Fruit fly (Drosophila melanogaster) whole organism, embryonic: ENCODE data around the gene snz.

Experiments
- Atf6 ChIP-seq: fragments of 200-800 bp; sonication (Bioruptor generic); IDR thresholded peaks from 2 replicates; pipeline ENCODE4 v1.3.6; 2022; ENCODE audit warnings: missing biosample characterization, missing genetic modification characterization
- CG10654 ChIP-seq: fragments of 200-800 bp; sonication (Bioruptor generic); optimal IDR thresholded peaks from 2 replicates; lab custom pipeline; 2016; ENCODE audit warnings: missing biosample characterization, missing genetic modification characterization
- CG11456 ChIP-seq: fragments of 200-800 bp; sonication (Bioruptor generic); IDR thresholded peaks from 3 replicates; pipeline ENCODE4 v1.3.6; 2022; ENCODE audit warnings: missing biosample characterization, missing genetic modification characterization
- CG11723 ChIP-seq: fragments of 200-800 bp; sonication (Bioruptor generic); optimal IDR thresholded peaks from 2 replicates; lab custom pipeline; 2017; ENCODE audit warnings: missing biosample characterization, mild to moderate bottlenecking, missing genetic modification characterization
- CG12769 ChIP-seq: fragments of 200-800 bp; sonication (Bioruptor generic); optimal IDR thresholded peaks from 2 replicates; lab custom pipeline; 2019; ENCODE audit warnings: missing biosample characterization, mild to moderate bottlenecking, missing genetic modification characterization, moderate library complexity
- CG13624 ChIP-seq: fragments of 200-800 bp; sonication (Bioruptor generic); optimal IDR thresholded peaks from 2 replicates; lab custom pipeline; 2016; ENCODE audit warnings: missing biosample characterization, missing genetic modification characterization
- CG14441 ChIP-seq: fragments of 200-800 bp; sonication (Bioruptor generic); IDR thresholded peaks from 2 replicates; pipeline ENCODE4 v1.3.6; 2022; ENCODE audit warnings: missing biosample characterization, missing genetic modification characterization
- CG14860 ChIP-seq: fragments of 200-800 bp; sonication (Bioruptor generic); IDR thresholded peaks from 3 replicates; pipeline ENCODE4 v1.3.6; 2022; ENCODE audit warnings: missing biosample characterization, missing genetic modification characterization; ENCODE audit not compliant: partially characterized antibody
- CG15696 ChIP-seq: fragments of 200-800 bp; sonication (Bioruptor generic); optimal IDR thresholded peaks from 2 replicates; lab custom pipeline; 2019; ENCODE audit warnings: missing biosample characterization, mild to moderate bottlenecking, missing genetic modification characterization, moderate library complexity
- CG16813 ChIP-seq: fragments of 200-800 bp; sonication (Bioruptor generic); IDR thresholded peaks from 3 replicates; pipeline ENCODE4 v1.3.6; 2022; ENCODE audit warnings: missing biosample characterization, missing genetic modification characterization; ENCODE audit not compliant: partially characterized antibody
- CG18262 ChIP-seq: fragments of 200-800 bp; optimal IDR thresholded peaks from 3 replicates; lab custom pipeline; 2019; ENCODE audit warnings: missing biosample characterization, mild to moderate bottlenecking, missing genetic modification characterization, moderate library complexity
- CG18476 ChIP-seq: fragments of 200-800 bp; sonication (Bioruptor generic); optimal IDR thresholded peaks from 2 replicates; lab custom pipeline; 2016; ENCODE audit warnings: missing biosample characterization, mild to moderate bottlenecking, missing genetic modification characterization
- CG31441 ChIP-seq: fragments of 200-800 bp; sonication (Bioruptor generic); IDR thresholded peaks from 2 replicates; pipeline ENCODE4 v1.3.6; 2022; ENCODE audit warnings: missing biosample characterization, missing genetic modification characterization
- CG33557 ChIP-seq: fragments of 200-800 bp; sonication (Bioruptor generic); optimal IDR thresholded peaks from 2 replicates; lab custom pipeline; 2019; ENCODE audit warnings: missing biosample characterization, mild to moderate bottlenecking, missing genetic modification characterization, moderate library complexity
- CG4820 ChIP-seq: fragments of 200-800 bp; sonication (Bioruptor generic); optimal IDR thresholded peaks from 3 replicates; lab custom pipeline; 2016; ENCODE audit warnings: missing biosample characterization, missing genetic modification characterization
- CG5245 ChIP-seq: fragments of 200-800 bp; sonication (Bioruptor generic); optimal IDR thresholded peaks from 3 replicates; lab custom pipeline; 2016; ENCODE audit warnings: missing biosample characterization, missing genetic modification characterization
- CG6175 ChIP-seq: fragments of 200-800 bp; sonication (Bioruptor generic); IDR thresholded peaks from 3 replicates; pipeline ENCODE4 v1.3.6; 2022; ENCODE audit warnings: missing biosample characterization, missing genetic modification characterization
- CG9609 ChIP-seq: fragments of 200-800 bp; sonication (Bioruptor generic); optimal IDR thresholded peaks from 3 replicates; lab custom pipeline; 2016; ENCODE audit warnings: missing biosample characterization, missing genetic modification characterization
- CHES-1-like ChIP-seq: fragments of 200-800 bp; sonication (Bioruptor generic); optimal IDR thresholded peaks from 2 replicates; lab custom pipeline; 2016; ENCODE audit warnings: missing biosample characterization, missing genetic modification characterization
- Dip3 ChIP-seq: fragments of 200-800 bp; sonication (Bioruptor generic); optimal IDR thresholded peaks from 3 replicates; lab custom pipeline; 2016; ENCODE audit warnings: missing biosample characterization, missing genetic modification characterization
- Dp ChIP-seq: fragments of 200-800 bp; sonication (Bioruptor generic); optimal IDR thresholded peaks from 2 replicates; lab custom pipeline; 2018; ENCODE audit warnings: missing biosample characterization, mild to moderate bottlenecking, missing genetic modification characterization, moderate library complexity
- Jarid2 ChIP-seq: fragments of 200-800 bp; sonication (Bioruptor generic); optimal IDR thresholded peaks from 3 replicates; lab custom pipeline; 2017; ENCODE audit warnings: mild to moderate bottlenecking, missing biosample characterization, missing genetic modification reagents, missing genetic modification characterization
- Nf-YC ChIP-seq: fragments of 200-800 bp; optimal IDR thresholded peaks from 3 replicates; lab custom pipeline; 2019; ENCODE audit warnings: missing biosample characterization, mild to moderate bottlenecking, missing genetic modification characterization, moderate library complexity
- Oaz ChIP-seq: fragments of 200-800 bp; sonication (Bioruptor generic); IDR thresholded peaks from 2 replicates; pipeline ENCODE4 v1.3.6; 2022; ENCODE audit warnings: missing biosample characterization, missing genetic modification characterization
- Oli ChIP-seq: fragments of 200-800 bp; sonication (Bioruptor generic); optimal IDR thresholded peaks from 2 replicates; lab custom pipeline; 2018; ENCODE audit warnings: missing biosample characterization, mild to moderate bottlenecking, missing genetic modification characterization, moderate library complexity
- Optix ChIP-seq: fragments of 200-800 bp; sonication (Bioruptor generic); IDR thresholded peaks from 3 replicates; pipeline ENCODE4 v1.3.6; 2022; ENCODE audit warnings: missing biosample characterization, missing genetic modification characterization
- bowl ChIP-seq: fragments of 200-800 bp; sonication (Bioruptor generic); IDR thresholded peaks from 2 replicates; pipeline ENCODE4 v1.3.6; 2022; ENCODE audit warnings: missing biosample characterization, missing genetic modification characterization
- dmrt11E ChIP-seq: fragments of 200-800 bp; sonication (Bioruptor generic); optimal IDR thresholded peaks from 3 replicates; lab custom pipeline; 2018; ENCODE audit warnings: missing biosample characterization, mild to moderate bottlenecking, missing genetic modification characterization, moderate library complexity
- dmrt99B ChIP-seq: fragments of 200-800 bp; sonication (Bioruptor generic); optimal IDR thresholded peaks from 2 replicates; lab custom pipeline; 2018; ENCODE audit warnings: missing biosample characterization, mild to moderate bottlenecking, missing genetic modification characterization, moderate library complexity
- ftz-f1 ChIP-seq: fragments of 200-800 bp; sonication (Bioruptor generic); optimal IDR thresholded peaks from 2 replicates; lab custom pipeline; 2016; ENCODE audit warnings: missing biosample characterization, missing genetic modification characterization
- her ChIP-seq: fragments of 200-800 bp; sonication (Bioruptor generic); optimal IDR thresholded peaks from 2 replicates; lab custom pipeline; 2016; ENCODE audit warnings: missing biosample characterization, missing genetic modification characterization
- inv ChIP-seq: fragments of 200-800 bp; sonication (Bioruptor generic); IDR thresholded peaks from 2 replicates; pipeline ENCODE4 v1.3.6; 2022; ENCODE audit warnings: missing biosample characterization, missing genetic modification characterization; ENCODE audit not compliant: partially characterized antibody
- jigr1 ChIP-seq: fragments of 200-800 bp; sonication (Bioruptor generic); IDR thresholded peaks from 3 replicates; pipeline ENCODE4 v1.3.6; 2022; ENCODE audit warnings: missing biosample characterization, missing genetic modification characterization
- lilli ChIP-seq: fragments of 200-800 bp; sonication (Bioruptor generic); optimal IDR thresholded peaks from 3 replicates; lab custom pipeline; 2016; ENCODE audit warnings: missing biosample characterization, missing genetic modification characterization
- mld ChIP-seq: fragments of 200-800 bp; sonication (Bioruptor generic); IDR thresholded peaks from 3 replicates; pipeline ENCODE4 v1.3.6; 2022; ENCODE audit warnings: missing biosample characterization, missing genetic modification characterization; ENCODE audit not compliant: partially characterized antibody
- nmo ChIP-seq: fragments of 200-800 bp; sonication (Bioruptor generic); optimal IDR thresholded peaks from 2 replicates; lab custom pipeline; 2018; ENCODE audit warnings: missing biosample characterization, mild to moderate bottlenecking, missing genetic modification characterization, moderate library complexity
- nom ChIP-seq: fragments of 200-800 bp; sonication (Bioruptor generic); optimal IDR thresholded peaks from 2 replicates; lab custom pipeline; 2017; ENCODE audit warnings: missing biosample characterization, missing genetic modification characterization, mild to moderate bottlenecking, moderate library complexity, missing genetic modification reagents
- oc ChIP-seq: fragments of 200-800 bp; sonication (Bioruptor generic); optimal IDR thresholded peaks from 2 replicates; lab custom pipeline; 2018; ENCODE audit warnings: missing biosample characterization, mild to moderate bottlenecking, missing genetic modification characterization, moderate library complexity
- pita ChIP-seq: fragments of 200-800 bp; sonication (Bioruptor generic); optimal IDR thresholded peaks from 2 replicates; lab custom pipeline; 2017; ENCODE audit warnings: missing biosample characterization, mild to moderate bottlenecking, missing genetic modification characterization
- prd ChIP-seq, 3 experiments: fragments of >200 bp in 2 of 3; fragments of 200-800 bp in 1 of 3; sonication (Bioruptor generic) in 1 of 3; optimal IDR thresholded peaks in 2 of 3; IDR thresholded peaks in 1 of 3; 2 replicates in 2 of 3; 3 replicates in 1 of 3; pipeline versions ENCODE4 v1.3.6 to Lab custom; 2017 to 2022; ENCODE audit warnings: missing biosample characterization in 1 of 3, missing genetic modification characterization in 1 of 3
- psq ChIP-seq: fragments of 200-800 bp; sonication (Bioruptor generic); optimal IDR thresholded peaks from 2 replicates; lab custom pipeline; 2017; ENCODE audit warnings: missing biosample characterization, missing genetic modification characterization
- sens-2 ChIP-seq: fragments of 200-800 bp; sonication (Bioruptor generic); IDR thresholded peaks from 2 replicates; pipeline ENCODE4 v1.3.6; 2022; ENCODE audit warnings: missing biosample characterization, missing genetic modification characterization
- seq ChIP-seq: fragments of 200-800 bp; sonication (Bioruptor generic); IDR thresholded peaks from 2 replicates; pipeline ENCODE4 v1.3.6; 2022; ENCODE audit warnings: missing biosample characterization, missing genetic modification characterization
- slp2 ChIP-seq: fragments of 200-800 bp; sonication (Bioruptor generic); optimal IDR thresholded peaks from 2 replicates; lab custom pipeline; 2016; ENCODE audit warnings: missing biosample characterization, missing genetic modification characterization
- stc ChIP-seq: fragments of 200-800 bp; sonication (Bioruptor generic); IDR thresholded peaks from 2 replicates; pipeline ENCODE4 v1.3.6; 2022; ENCODE audit warnings: missing biosample characterization, missing genetic modification characterization
- sug ChIP-seq: fragments of 200-800 bp; optimal IDR thresholded peaks from 2 replicates; lab custom pipeline; 2019; ENCODE audit warnings: missing biosample characterization, mild to moderate bottlenecking, missing genetic modification characterization, moderate library complexity
- ttk ChIP-seq: fragments of 200-800 bp; sonication (Bioruptor generic); IDR thresholded peaks from 2 replicates; pipeline ENCODE4 v2.1.2; 2022; ENCODE audit warnings: missing biosample characterization, missing genetic modification characterization
- wek ChIP-seq: fragments of 200-800 bp; sonication (Bioruptor generic); optimal IDR thresholded peaks from 3 replicates; lab custom pipeline; 2018; ENCODE audit warnings: missing biosample characterization, mild to moderate bottlenecking, missing genetic modification characterization, moderate library complexity
- zfh1 ChIP-seq: fragments of 200-800 bp; sonication (Bioruptor generic); IDR thresholded peaks from 3 replicates; pipeline ENCODE4 v1.3.6; 2022; ENCODE audit warnings: missing biosample characterization, missing genetic modification characterization

snz gene

DNA sequence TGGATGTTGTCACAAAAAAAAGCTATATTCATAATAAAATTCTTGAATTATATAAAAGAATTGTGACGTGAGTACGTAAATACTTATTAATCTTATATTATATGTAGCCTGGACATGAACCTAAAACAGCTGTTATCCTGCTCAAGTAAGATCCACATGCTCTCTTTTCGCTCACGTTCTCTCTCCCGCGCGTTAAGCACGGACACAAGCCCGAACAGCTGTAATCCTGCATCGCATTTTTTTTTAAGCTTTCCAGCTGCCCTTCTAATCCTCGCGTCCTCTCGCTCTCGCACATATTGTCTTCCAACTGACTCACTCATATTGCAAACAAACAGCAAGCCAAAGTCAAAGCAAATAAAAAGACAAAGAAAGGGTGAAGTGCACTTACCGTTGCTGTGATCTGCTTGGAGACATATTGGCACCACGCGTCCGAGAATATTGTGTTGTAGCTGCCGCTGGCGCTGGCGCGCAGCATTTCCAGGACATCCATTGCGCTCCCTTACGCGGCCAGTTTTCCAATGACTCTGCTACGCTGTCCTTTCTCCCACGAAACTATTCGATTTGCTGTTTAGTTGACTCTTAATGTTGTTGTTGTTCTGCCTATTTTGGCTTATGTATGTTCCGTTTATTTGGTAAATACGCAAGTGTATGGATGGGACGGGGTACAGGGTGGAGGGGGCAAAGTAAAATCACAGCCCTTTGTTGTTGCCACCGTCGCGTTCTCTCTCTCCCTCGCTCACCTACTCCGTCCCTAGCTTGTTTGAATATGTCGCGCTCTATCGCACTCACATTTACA is 55.4 kb downstream of the snz start (continued):
- TF ChIP-seq CG5245 (no peak), CG33557 (GFP tag; lab: Kevin White, UChicago) (no peak), wek (GFP tag; lab: Kevin White, UChicago) (no peak), CG14441 (no peak), CG11723 (no peak), prd (optimal IDR thresholded peaks at IDR 0.05; lab: Kevin White, UChicago) (no peak), prd (GFP tag; IDR thresholded peaks at IDR 0.05; lab: Robert Waterston, UW) (no peak), CG10654 (GFP tag; lab: Kevin White, UChicago) (no peak), dmrt99B (tag; lab: Kevin White, UChicago) (no peak), Oaz (GFP tag; lab: Robert Waterston, UW) (no peak), Nf-YC (no peak), inv (GFP tag; lab: Robert Waterston, UW) (no peak), lilli (GFP tag; lab: Kevin White, UChicago) (no peak), Dip3 (GFP tag; lab: Kevin White, UChicago) (no peak), oc (tag; lab: Kevin White, UChicago) (peak; percentile 56), CG4820 (GFP tag; lab: Kevin White, UChicago) (no peak), CG9609 (GFP tag; lab: Kevin White, UChicago) (no peak), stc (GFP tag; lab: Robert Waterston, UW) (no peak), Atf6 (GFP tag; lab: Robert Waterston, UW) (0 out of 2 replicates have a peak, but pooled peaks have one; percentile 25), seq (GFP tag; lab: Robert Waterston, UW) (peak; percentile 31; the same call in 1 of the 2 replicates), slp2 (GFP tag; lab: Kevin White, UChicago) (no peak), CG6175 (no peak), dmrt11E (no peak), mld (GFP tag; lab: Robert Waterston, UW) (no peak), CG12769 (tag; lab: Kevin White, UChicago) (peak; percentile 17), CG15696 (no peak), CG16813 (GFP tag; lab: Robert Waterston, UW) (no peak), psq (GFP tag; lab: Kevin White, UChicago) (no peak), ttk (0 out of 2 replicates have a peak, but pooled peaks have one; percentile 27), Jarid2 (GFP tag; lab: Kevin White, UChicago) (no peak), CG11456 (GFP tag; lab: Robert Waterston, UW) (no peak), her (GFP tag; lab: Kevin White, UChicago) (no peak), CHES-1-like (GFP tag; lab: Kevin White, UChicago) (no peak), jigr1 (GFP tag; lab: Robert Waterston, UW) (no peak), nom (GFP tag; lab: Kevin White, UChicago) (no peak), CG31441 (GFP tag; lab: Robert Waterston, UW) (no peak), ftz-f1 (GFP tag; lab: Kevin White, UChicago) (no peak), sens-2 (GFP tag; lab: Robert Waterston, UW) (no peak), CG14860 (GFP tag; lab: Robert Waterston, UW) (no peak), Optix (GFP tag; lab: Robert Waterston, UW) (no peak), Oli (tag; lab: Kevin White, UChicago) (no peak), zfh1 (GFP tag; lab: Robert Waterston, UW) (no peak), pita (GFP tag; lab: Kevin White, UChicago) (peak; percentile 34), Dp (no peak), nmo (no peak), sug (tag; lab: Kevin White, UChicago) (no peak), CG13624 (no peak), bowl (GFP tag; lab: Robert Waterston, UW) (no peak), CG18476 (GFP tag; lab: Kevin White, UChicago) (no peak), CG18262 (no peak)
